Worm (Caenorhabditis elegans) whole organism, midembryonic: ENCODE data around the gene M02D8.5.

Experiments used
- cog-1 ChIP-seq: sonication (generic microtip); optimal IDR thresholded peaks from 2 replicates; lab custom pipeline; 2016; ENCODE audit warnings: missing genetic modification characterization, missing compliant biosample characterization
- flt-1 ChIP-seq: fragments of 200-800 bp; sonication (Bioruptor generic); IDR thresholded peaks from 2 replicates; pipeline ENCODE4 v1.3.6; 2022; ENCODE audit warnings: missing genetic modification characterization, missing compliant biosample characterization
- klf-2 ChIP-seq: fragments of 200-800 bp; sonication (Bioruptor generic); conservative IDR thresholded peaks from 2 replicates; pipeline ENCODE4 v1.3.6; 2022; ENCODE audit warnings: missing genetic modification reagents, missing genetic modification characterization, missing compliant biosample characterization
- med-1 ChIP-seq: sonication (generic microtip); optimal IDR thresholded peaks from 2 replicates; lab custom pipeline; 2017; ENCODE audit warnings: missing genetic modification characterization, mild to moderate bottlenecking, missing compliant biosample characterization, antibody characterized with exemption, missing genetic modification reagents; ENCODE audit not compliant: insufficient read depth
- tab-1 ChIP-seq: fragments of 200-800 bp; sonication (Bioruptor generic); IDR thresholded peaks from 2 replicates; pipeline ENCODE4 v1.3.6; 2022; ENCODE audit warnings: missing genetic modification characterization, missing compliant biosample characterization
- ztf-29 ChIP-seq: fragments of 200-800 bp; sonication (Bioruptor generic); IDR thresholded peaks from 2 replicates; pipeline ENCODE4 v1.3.6; 2022; ENCODE audit warnings: missing genetic modification reagents, missing genetic modification characterization, missing compliant biosample characterization

- TF ChIP-seq flt-1 (GFP tag; lab: Robert Waterston, UW) (no peak), ztf-29 (no peak), med-1 (GFP tag; lab: Kevin White, UChicago) (no peak), klf-2 (GFP tag; lab: Robert Waterston, UW) (no peak), tab-1 (no peak), cog-1 (no peak)
Observed at ce11 chrX:8787689-8788222, 26.4 kb upstream of the M02D8.5 start.
